Fruit fly (Drosophila melanogaster): Measurements from ENCODE around the gene CG3457.

- TF ChIP-seq kay (GFP tag; ENCODE audit: borderline replicate concordance) = no peak
- no peak for TF ChIP-seq tj (GFP tag; optimal IDR thresholded peaks at IDR 0.05)
- no peak for TF ChIP-seq CG12768 (GFP tag; optimal IDR thresholded peaks at IDR 0.05)
- TF ChIP-seq CG1620 (GFP tag; optimal IDR thresholded peaks at IDR 0.05) = no peak
- no peak for TF ChIP-seq CG11617 (GFP tag; optimal IDR thresholded peaks at IDR 0.05)
- TF ChIP-seq cic (GFP tag; optimal IDR thresholded peaks at IDR 0.05) = no peak
These were observed 6.2 kb downstream of the CG3457 start, which contains the start of gene CG14053 for dm6 chrX:2193809-2194207.

Measured in whole organism, adult.